Worm (Caenorhabditis elegans) whole organism, L4 larva: ENCODE data around the gene tmem-231.

Experiments used
- F37D6.2 ChIP-seq: sonication (generic microtip); optimal IDR thresholded peaks from 2 replicates; lab custom pipeline; 2016; ENCODE audit warnings: mild to moderate bottlenecking, missing genetic modification characterization, missing compliant biosample characterization
- F49E8.2 ChIP-seq: sonication (generic microtip); optimal IDR thresholded peaks from 2 replicates; lab custom pipeline; 2016; ENCODE audit warnings: missing compliant biosample characterization, mild to moderate bottlenecking, missing genetic modification characterization, borderline replicate concordance
- T20F7.1 ChIP-seq: fragments of 200-800 bp; sonication (Bioruptor generic); optimal IDR thresholded peaks from 2 replicates; lab custom pipeline; 2018; ENCODE audit warnings: mild to moderate bottlenecking, missing genetic modification characterization, missing compliant biosample characterization
- Y105C5A.15 ChIP-seq: fragments of 200-800 bp; sonication (Bioruptor generic); IDR thresholded peaks from 2 replicates; pipeline ENCODE4 v1.3.6; 2022; ENCODE audit warnings: missing genetic modification characterization, missing compliant biosample characterization
- Y5F2A.4 ChIP-seq: fragments of 200-800 bp; sonication (Bioruptor generic); optimal IDR thresholded peaks from 2 replicates; lab custom pipeline; 2018; ENCODE audit warnings: mild to moderate bottlenecking, missing genetic modification characterization, missing compliant biosample characterization
- ZK546.5 ChIP-seq, 2 experiments: sonication (generic microtip); optimal IDR thresholded peaks; 2 replicates each; lab custom pipeline; 2017; ENCODE audit warnings: missing biosample characterization in 2 of 2, missing genetic modification characterization in 2 of 2
- aha-1 ChIP-seq: fragments of 150-350 bp; peaks from one replicate; lab custom pipeline; 2014; ENCODE audit warnings: missing biosample characterization, missing genetic modification characterization
- ama-1 ChIP-seq: fragments of 150-350 bp; optimal IDR thresholded peaks from 2 replicates; lab custom pipeline; 2014; ENCODE audit warnings: inconsistent platforms, mixed read lengths
- daf-12 ChIP-seq: fragments of 150-350 bp; optimal IDR thresholded peaks from 2 replicates; lab custom pipeline; 2014; ENCODE audit warnings: missing biosample characterization, missing genetic modification reagents, missing genetic modification characterization
- daf-16 ChIP-seq, 3 experiments: sonication (generic microtip); optimal IDR thresholded peaks; 2 replicates each; lab custom pipeline; 2016 to 2017; ENCODE audit warnings: missing genetic modification characterization in 3 of 3, missing genetic modification reagents in 3 of 3, mild to moderate bottlenecking in 2 of 3, missing compliant biosample characterization in 2 of 3, missing biosample characterization in 1 of 3, moderate library complexity in 1 of 3
- dmd-8 ChIP-seq: fragments of 200-800 bp; sonication (Bioruptor generic); IDR thresholded peaks from 2 replicates; pipeline ENCODE4 v1.3.6; 2022; ENCODE audit warnings: missing genetic modification characterization, missing compliant biosample characterization
- dmd-9 ChIP-seq: fragments of 200-800 bp; sonication (Bioruptor generic); IDR thresholded peaks from 2 replicates; pipeline ENCODE4 v1.3.6; 2022; ENCODE audit warnings: missing genetic modification reagents, missing genetic modification characterization, missing compliant biosample characterization
- egl-43 ChIP-seq: fragments of 200-800 bp; sonication (Bioruptor generic); IDR thresholded peaks from 2 replicates; pipeline ENCODE4 v1.3.6; 2022; ENCODE audit warnings: missing genetic modification reagents, missing genetic modification characterization, missing compliant biosample characterization
- fos-1 ChIP-seq: fragments of 150-350 bp; optimal IDR thresholded peaks from 2 replicates; lab custom pipeline; 2014; ENCODE audit warnings: missing biosample characterization, missing genetic modification characterization
- hlh-11 ChIP-seq: fragments of 200-800 bp; sonication (Bioruptor generic); optimal IDR thresholded peaks from 2 replicates; lab custom pipeline; 2018; ENCODE audit warnings: mild to moderate bottlenecking, missing genetic modification characterization, missing compliant biosample characterization
- hlh-30 ChIP-seq: sonication (generic microtip); optimal IDR thresholded peaks from 2 replicates; lab custom pipeline; 2017; ENCODE audit warnings: antibody characterized with exemption, mild to moderate bottlenecking, missing genetic modification characterization, missing compliant biosample characterization; ENCODE audit not compliant: insufficient read depth
- hmg-1.1 ChIP-seq: fragments of 200-800 bp; sonication (Bioruptor generic); IDR thresholded peaks from 2 replicates; pipeline ENCODE4 v1.3.6; 2022; ENCODE audit warnings: missing genetic modification reagents, missing genetic modification characterization, missing compliant biosample characterization
- lin-38 ChIP-seq: fragments of 200-800 bp; sonication (Bioruptor generic); IDR thresholded peaks from 2 replicates; pipeline ENCODE4 v1.3.6; 2022; ENCODE audit warnings: missing genetic modification reagents, missing genetic modification characterization, missing compliant biosample characterization
- madf-9 ChIP-seq: fragments of 200-800 bp; sonication (Bioruptor generic); conservative IDR thresholded peaks from 2 replicates; pipeline ENCODE4 v1.3.6; 2022; ENCODE audit warnings: missing genetic modification reagents, missing genetic modification characterization, missing compliant biosample characterization
- mdt-29 ChIP-seq: fragments of 200-800 bp; sonication (Bioruptor generic); IDR thresholded peaks from 2 replicates; pipeline ENCODE4 v1.3.6; 2022; ENCODE audit warnings: missing genetic modification reagents, missing genetic modification characterization, missing compliant biosample characterization
- nhr-11 ChIP-seq: fragments of 150-350 bp; optimal IDR thresholded peaks from 2 replicates; lab custom pipeline; 2014; ENCODE audit warnings: missing biosample characterization, missing genetic modification characterization
- nhr-41 ChIP-seq: fragments of 200-800 bp; sonication (Bioruptor generic); IDR thresholded peaks from 2 replicates; pipeline ENCODE4 v1.3.6; 2022; ENCODE audit warnings: missing genetic modification reagents, missing genetic modification characterization, missing compliant biosample characterization
- nhr-77 ChIP-seq: fragments of 150-350 bp; optimal IDR thresholded peaks from 2 replicates; lab custom pipeline; 2014; ENCODE audit warnings: missing biosample characterization, missing genetic modification characterization
- rbr-2 ChIP-seq: sonication (generic microtip); optimal IDR thresholded peaks from 2 replicates; lab custom pipeline; 2016; ENCODE audit warnings: missing genotype, missing genetic modification characterization, missing compliant biosample characterization
- saeg-2 ChIP-seq: fragments of 200-800 bp; sonication (Bioruptor generic); IDR thresholded peaks from 2 replicates; pipeline ENCODE4 v1.3.6; 2022; ENCODE audit warnings: missing genetic modification reagents, missing genetic modification characterization, missing compliant biosample characterization
- tra-1 ChIP-seq: fragments of 200-800 bp; sonication (Bioruptor generic); IDR thresholded peaks from 2 replicates; pipeline ENCODE4 v1.3.6; 2022; ENCODE audit warnings: missing genetic modification reagents, missing genetic modification characterization, missing compliant biosample characterization
- zag-1 ChIP-seq: fragments of 150-350 bp; optimal IDR thresholded peaks from 2 replicates; lab custom pipeline; 2014; ENCODE audit warnings: missing biosample characterization, missing genetic modification characterization

tmem-231 gene

DNA sequence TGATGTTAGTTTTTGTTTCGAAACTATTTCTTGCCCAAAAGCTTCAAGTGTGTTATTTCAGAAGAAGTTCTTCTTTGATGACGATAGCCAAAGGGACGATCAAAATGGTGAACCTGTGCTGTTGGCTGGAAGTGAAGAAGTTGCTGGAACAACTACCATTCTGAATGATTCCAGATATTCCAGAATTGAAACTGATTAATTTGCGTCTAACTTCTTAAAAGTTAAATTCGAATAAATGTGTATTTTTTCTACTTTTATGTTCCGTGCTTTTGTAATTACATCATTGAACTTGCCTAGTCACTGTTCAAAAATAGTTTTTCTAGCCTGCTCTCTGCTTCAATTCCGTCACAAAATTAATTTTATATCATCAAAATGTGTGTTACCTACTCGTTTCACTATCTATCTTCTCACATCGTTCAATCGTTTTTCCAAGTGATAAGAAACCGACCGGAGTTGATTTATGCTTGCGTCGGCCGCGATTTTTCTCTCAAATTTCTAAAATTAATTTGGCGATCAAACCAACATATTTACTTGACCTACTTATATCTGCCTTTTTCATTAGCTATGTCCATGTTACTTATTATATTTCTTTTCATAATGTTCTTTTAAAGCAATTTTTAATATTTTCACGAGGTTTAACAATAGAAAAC is 48.6 kb downstream of the tmem-231 start (continued):
- no peak for TF ChIP-seq Y105C5A.15 (GFP tag; lab: Robert Waterston, UW)
- TF ChIP-seq dmd-8 (GFP tag; lab: Robert Waterston, UW), result no peak
- TF ChIP-seq ZK546.5 (tag; optimal IDR thresholded peaks at IDR 0.05; lab: Kevin White, UChicago), result no peak
- TF ChIP-seq saeg-2 (GFP tag; lab: Robert Waterston, UW), result no peak
- TF ChIP-seq dmd-9, result no peak
- TF ChIP-seq fos-1 (tag; lab: Kevin White, UChicago), result no peak
- TF ChIP-seq madf-9 (GFP tag; lab: Robert Waterston, UW), result no peak
- no peak for TF ChIP-seq egl-43 (GFP tag; lab: Robert Waterston, UW)
- peak; percentile 26 for TF ChIP-seq nhr-77 (tag; lab: Kevin White, UChicago)
- no peak for TF ChIP-seq daf-16 (GFP tag; optimal IDR thresholded peaks at IDR 0.05; lab: Kevin White, UChicago)
- TF ChIP-seq daf-16 (tag; optimal IDR thresholded peaks at IDR 0.05; lab: Kevin White, UChicago), result no peak
- no peak for TF ChIP-seq daf-12 (tag; lab: Kevin White, UChicago)
- TF ChIP-seq zag-1 (tag; lab: Kevin White, UChicago), result no peak
- TF ChIP-seq hlh-11 (tag; lab: Kevin White, UChicago), result peak; percentile 47
- no peak for TF ChIP-seq rbr-2 (tag; lab: Kevin White, UChicago)
- TF ChIP-seq tra-1 (GFP tag; lab: Robert Waterston, UW), result no peak
- no peak for TF ChIP-seq hlh-30 (tag; lab: Kevin White, UChicago)
- no peak for TF ChIP-seq mdt-29
- TF ChIP-seq nhr-41 (GFP tag; lab: Robert Waterston, UW), result no peak
- TF ChIP-seq aha-1, result peak; percentile 94
- TF ChIP-seq F49E8.2 (tag; lab: Kevin White, UChicago), result no peak
- no peak for TF ChIP-seq T20F7.1 (GFP tag; lab: Kevin White, UChicago)
- TF ChIP-seq ama-1 (lab: Kevin White, UChicago), result no peak
- TF ChIP-seq, all 104 proteins: peak for 10

DNA sequence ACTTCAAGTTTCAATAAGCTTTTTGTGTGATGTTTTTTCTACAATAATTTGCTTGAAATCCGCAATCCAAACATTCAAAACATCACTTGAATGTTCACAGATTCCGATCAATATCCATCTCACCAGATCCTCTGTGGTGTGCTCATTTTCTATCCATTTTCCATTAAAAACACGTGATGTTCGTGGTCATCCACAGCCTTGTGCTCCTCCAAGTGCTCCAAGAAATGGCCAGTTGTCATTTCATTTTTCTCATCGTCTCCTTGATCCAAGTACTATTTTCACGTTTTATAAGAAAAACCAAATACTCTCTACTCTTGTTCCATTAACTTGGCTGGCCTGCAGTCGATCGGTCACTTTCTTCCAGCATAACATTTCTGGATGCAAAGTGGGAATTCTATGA is 49.6 kb downstream of the tmem-231 start:
- no peak for TF ChIP-seq lin-38 (GFP tag; lab: Robert Waterston, UW)
- TF ChIP-seq Y5F2A.4 (GFP tag; lab: Kevin White, UChicago), result no peak
- TF ChIP-seq hlh-11 (tag; lab: Kevin White, UChicago), result peak; percentile 8
- TF ChIP-seq nhr-11 (tag; lab: Kevin White, UChicago), result peak; percentile 30
- no peak for TF ChIP-seq hlh-30 (tag; lab: Kevin White, UChicago)
- TF ChIP-seq daf-16 (GFP tag; optimal IDR thresholded peaks at IDR 0.05; lab: Kevin White, UChicago), result peak in 1 of 2 experiments; percentile 14
- no peak for TF ChIP-seq daf-16 (tag; optimal IDR thresholded peaks at IDR 0.05; lab: Kevin White, UChicago)
- TF ChIP-seq hmg-1.1 (GFP tag; lab: Robert Waterston, UW), result 0 out of 2 replicates have a peak, but pooled peaks have one; percentile 20

DNA sequence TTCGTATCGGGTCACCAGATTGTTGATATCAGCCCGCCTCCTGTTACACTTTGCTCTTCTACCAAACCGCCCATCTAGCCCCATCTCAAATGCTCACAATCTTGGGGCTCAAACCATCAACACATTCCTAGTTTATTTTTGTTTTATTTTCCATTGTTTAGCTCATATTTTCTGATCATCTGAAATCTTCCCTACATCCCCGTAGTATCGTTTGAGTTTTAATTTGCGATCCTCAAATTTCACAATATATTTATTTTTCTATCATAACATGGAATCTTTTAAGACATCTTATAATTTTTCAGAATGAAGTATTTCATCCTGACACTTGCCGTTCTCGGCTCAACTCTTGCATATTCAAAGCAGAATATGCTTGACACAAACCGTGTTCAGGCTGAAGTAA is 50.3 kb downstream of the tmem-231 start, which contains the start of gene spp-10:
spp-10 (plus strand) TSS at position 301 of the 400 bp plus-strand sequence.
- TF ChIP-seq daf-16 (GFP tag; optimal IDR thresholded peaks at IDR 0.05; lab: Kevin White, UChicago) (peak in 1 of 2 experiments; percentile 3), daf-16 (tag; optimal IDR thresholded peaks at IDR 0.05; lab: Kevin White, UChicago) (no peak), F37D6.2 (tag; lab: Kevin White, UChicago) (no peak)
- TF ChIP-seq, all 104 proteins: peak for 1
